Fruit fly (Drosophila melanogaster) whole organism, prepupa: ENCODE results near the gene Usp12-46.

ENCODE experiments used
- CG10631 ChIP-seq: fragments of 200-800 bp; sonication (Bioruptor generic); optimal IDR thresholded peaks from 2 replicates; lab custom pipeline; 2016; ENCODE audit warnings: missing biosample characterization, missing genetic modification characterization
- CG11294 ChIP-seq: fragments of 200-800 bp; sonication (Bioruptor generic); IDR thresholded peaks from 2 replicates; pipeline ENCODE4 v1.3.6; 2022; ENCODE audit warnings: missing biosample characterization, missing genetic modification characterization
- CG11762 ChIP-seq: fragments of 200-800 bp; sonication (Bioruptor generic); optimal IDR thresholded peaks from 3 replicates; lab custom pipeline; 2016; ENCODE audit warnings: missing biosample characterization, missing genetic modification characterization; ENCODE audit not compliant: insufficient read depth
- CG11902 ChIP-seq: fragments of 200-800 bp; sonication (Bioruptor generic); optimal IDR thresholded peaks from 3 replicates; lab custom pipeline; 2016; ENCODE audit warnings: missing biosample characterization, missing genetic modification characterization
- CG15336 ChIP-seq: fragments of 200-800 bp; sonication (Bioruptor generic); IDR thresholded peaks from 2 replicates; pipeline ENCODE4 v1.3.6; 2022; ENCODE audit warnings: missing biosample characterization, missing genetic modification characterization
- CG3032 ChIP-seq: fragments of 200-800 bp; optimal IDR thresholded peaks from 2 replicates; lab custom pipeline; 2019; ENCODE audit warnings: missing biosample characterization, mild to moderate bottlenecking, missing genetic modification characterization, moderate library complexity
- CG31627 ChIP-seq: fragments of 200-800 bp; sonication (Bioruptor generic); optimal IDR thresholded peaks from 3 replicates; lab custom pipeline; 2016; ENCODE audit warnings: missing biosample characterization, missing genetic modification characterization
- CG32006 ChIP-seq: fragments of 200-800 bp; sonication (Bioruptor generic); optimal IDR thresholded peaks from 3 replicates; lab custom pipeline; 2017; ENCODE audit warnings: missing biosample characterization, mild to moderate bottlenecking, missing genetic modification characterization
- CG34406 ChIP-seq: fragments of 200-800 bp; sonication (Bioruptor generic); optimal IDR thresholded peaks from 3 replicates; lab custom pipeline; 2016; ENCODE audit warnings: missing biosample characterization, missing genetic modification characterization
- CG3919 ChIP-seq: fragments of 200-800 bp; sonication (Bioruptor generic); optimal IDR thresholded peaks from 3 replicates; lab custom pipeline; 2016; ENCODE audit warnings: missing biosample characterization, missing genetic modification characterization
- CG4318 ChIP-seq: fragments of 200-800 bp; sonication (Bioruptor generic); optimal IDR thresholded peaks from 3 replicates; lab custom pipeline; 2017; ENCODE audit warnings: missing biosample characterization, mild to moderate bottlenecking, missing genetic modification characterization
- CG6163 ChIP-seq: fragments of 200-800 bp; sonication (Bioruptor generic); IDR thresholded peaks from 3 replicates; pipeline ENCODE4 v1.3.6; 2022; ENCODE audit warnings: missing biosample characterization, missing genetic modification characterization
- CG6792 ChIP-seq: fragments of 200-800 bp; sonication (Bioruptor generic); optimal IDR thresholded peaks from 3 replicates; lab custom pipeline; 2016; ENCODE audit warnings: missing biosample characterization, missing genetic modification characterization
- CG6808 ChIP-seq: fragments of 200-800 bp; sonication (Bioruptor generic); optimal IDR thresholded peaks from 3 replicates; lab custom pipeline; 2017; ENCODE audit warnings: missing biosample characterization, missing genetic modification characterization, mild to moderate bottlenecking, moderate library complexity, missing genetic modification reagents
- CG6854 ChIP-seq: fragments of 200-800 bp; sonication (Bioruptor generic); optimal IDR thresholded peaks from 2 replicates; lab custom pipeline; 2017; ENCODE audit warnings: missing biosample characterization, mild to moderate bottlenecking, missing genetic modification characterization
- CG8319 ChIP-seq: fragments of 200-800 bp; sonication (Bioruptor generic); optimal IDR thresholded peaks from 3 replicates; lab custom pipeline; 2016; ENCODE audit warnings: missing biosample characterization, missing genetic modification characterization
- CG9139 ChIP-seq: fragments of 200-800 bp; sonication (Bioruptor generic); optimal IDR thresholded peaks from 3 replicates; lab custom pipeline; 2017; ENCODE audit warnings: missing biosample characterization, mild to moderate bottlenecking, missing genetic modification characterization
- Eip78C ChIP-seq: fragments of 200-800 bp; sonication (Bioruptor generic); peaks from one replicate; lab custom pipeline; 2016; ENCODE audit warnings: missing biosample characterization, missing genetic modification characterization
- Eip93F ChIP-seq: fragments of 200-800 bp; sonication (Bioruptor generic); optimal IDR thresholded peaks from 2 replicates; lab custom pipeline; 2016; ENCODE audit warnings: missing biosample characterization, mild to moderate bottlenecking, missing genetic modification characterization
- Ets21C ChIP-seq: fragments of 200-800 bp; sonication (Bioruptor generic); optimal IDR thresholded peaks from 3 replicates; lab custom pipeline; 2016; ENCODE audit warnings: missing biosample characterization, missing genetic modification characterization
- Ets96B ChIP-seq: fragments of 200-800 bp; optimal IDR thresholded peaks from 2 replicates; lab custom pipeline; 2019; ENCODE audit warnings: missing biosample characterization, mild to moderate bottlenecking, missing genetic modification characterization, moderate library complexity
- Hr38 ChIP-seq: sonication (Bioruptor generic); optimal IDR thresholded peaks from 2 replicates; lab custom pipeline; 2016; ENCODE audit warnings: missing biosample characterization, missing genetic modification characterization
- Hr39 ChIP-seq: fragments of 200-800 bp; sonication (Bioruptor generic); optimal IDR thresholded peaks from 2 replicates; lab custom pipeline; 2016; ENCODE audit warnings: missing biosample characterization, missing genetic modification characterization
- Hr4 ChIP-seq: fragments of 200-800 bp; sonication (Bioruptor generic); optimal IDR thresholded peaks from 3 replicates; lab custom pipeline; 2016; ENCODE audit warnings: missing biosample characterization, missing genetic modification characterization
- Lpt ChIP-seq: fragments of 200-800 bp; sonication (Bioruptor generic); optimal IDR thresholded peaks from 3 replicates; lab custom pipeline; 2016; ENCODE audit warnings: missing biosample characterization, missing genetic modification characterization
- OdsH ChIP-seq: fragments of 200-800 bp; sonication (Bioruptor generic); optimal IDR thresholded peaks from 3 replicates; lab custom pipeline; 2016; ENCODE audit warnings: missing biosample characterization, missing genetic modification characterization
- Smox ChIP-seq: fragments of 200-800 bp; sonication (Bioruptor generic); optimal IDR thresholded peaks from 3 replicates; lab custom pipeline; 2016; ENCODE audit warnings: missing biosample characterization, missing genetic modification characterization
- Sox102F ChIP-seq: fragments of 200-800 bp; sonication (Bioruptor generic); optimal IDR thresholded peaks from 2 replicates; lab custom pipeline; 2016; ENCODE audit warnings: missing biosample characterization, mild to moderate bottlenecking, missing genetic modification characterization
- dac ChIP-seq: fragments of 200-800 bp; sonication (Bioruptor generic); optimal IDR thresholded peaks from 2 replicates; lab custom pipeline; 2017; ENCODE audit warnings: missing biosample characterization, mild to moderate bottlenecking, missing genetic modification characterization
- dsx ChIP-seq: fragments of 200-800 bp; optimal IDR thresholded peaks from 3 replicates; lab custom pipeline; 2019; ENCODE audit warnings: missing biosample characterization, mild to moderate bottlenecking, missing genetic modification characterization, moderate library complexity; ENCODE audit not compliant: poor library complexity, severe bottlenecking
- eg ChIP-seq: fragments of 200-800 bp; sonication (Bioruptor generic); IDR thresholded peaks from 3 replicates; pipeline ENCODE4 v1.3.6; 2022; ENCODE audit warnings: missing biosample characterization, missing genetic modification characterization
- esn ChIP-seq: fragments of 200-800 bp; sonication (Bioruptor generic); optimal IDR thresholded peaks from 2 replicates; lab custom pipeline; 2016; ENCODE audit warnings: missing biosample characterization, mild to moderate bottlenecking, missing genetic modification characterization, moderate library complexity
- net ChIP-seq: fragments of 200-800 bp; sonication (Bioruptor generic); optimal IDR thresholded peaks from 3 replicates; lab custom pipeline; 2016; ENCODE audit warnings: missing biosample characterization, missing genetic modification characterization
- pdm3 ChIP-seq: fragments of 200-800 bp; sonication (Bioruptor generic); optimal IDR thresholded peaks from 3 replicates; lab custom pipeline; 2016; ENCODE audit warnings: missing biosample characterization, missing genetic modification characterization
- salr ChIP-seq, 2 experiments: fragments of 200-800 bp; sonication (Bioruptor generic); optimal IDR thresholded peaks; 3 replicates each; lab custom pipeline; 2016 to 2018; ENCODE audit warnings: missing biosample characterization in 2 of 2, missing genetic modification characterization in 2 of 2, mild to moderate bottlenecking in 1 of 2
- spab ChIP-seq: fragments of 200-800 bp; sonication (Bioruptor generic); optimal IDR thresholded peaks from 2 replicates; lab custom pipeline; 2017; ENCODE audit warnings: missing biosample characterization, mild to moderate bottlenecking, missing genetic modification characterization, missing genetic modification reagents
- svp ChIP-seq: fragments of 200-800 bp; sonication (Bioruptor generic); peaks from one replicate; lab custom pipeline; 2016; ENCODE audit warnings: missing biosample characterization, missing genetic modification characterization
- topi ChIP-seq: fragments of 200-800 bp; sonication (Bioruptor generic); optimal IDR thresholded peaks from 3 replicates; lab custom pipeline; 2016; ENCODE audit warnings: missing biosample characterization, missing genetic modification characterization
- vri ChIP-seq: fragments of 200-800 bp; sonication (Bioruptor generic); optimal IDR thresholded peaks from 3 replicates; lab custom pipeline; 2016; ENCODE audit warnings: missing biosample characterization, mild to moderate bottlenecking, missing genetic modification characterization

Gene Usp12-46

DNA sequence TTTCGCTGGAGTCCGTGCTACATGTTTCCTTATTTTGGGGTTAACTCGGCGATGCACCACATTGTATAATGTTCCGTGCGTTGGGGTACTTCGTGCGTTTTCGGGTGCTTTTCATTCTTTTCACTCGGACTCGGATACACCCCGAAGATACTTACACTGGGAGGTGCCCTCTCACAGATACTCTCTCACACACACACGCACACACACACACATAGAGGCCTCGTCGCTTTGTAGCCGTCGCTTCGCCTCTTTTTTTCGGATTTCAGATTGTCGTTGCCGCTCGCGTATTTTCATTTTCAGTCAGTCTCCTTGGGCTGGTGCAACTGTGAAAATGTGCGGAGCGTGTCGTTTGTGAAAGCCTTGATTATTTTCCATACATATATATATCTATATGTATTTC is 30.7 kb downstream of the Usp12-46 start (continued):
- TF ChIP-seq Eip93F (GFP tag; lab: Kevin White, UChicago): peak; percentile 87
- TF ChIP-seq salr (GFP tag; optimal IDR thresholded peaks at IDR 0.05; lab: Kevin White, UChicago): no peak
- TF ChIP-seq CG6808: no peak
- TF ChIP-seq topi: peak; percentile 42
- TF ChIP-seq CG34406 (GFP tag; lab: Kevin White, UChicago): peak; percentile 16
- peak; percentile 58 for TF ChIP-seq CG6854
- TF ChIP-seq dsx (GFP tag; lab: Kevin White, UChicago): peak; percentile 71
- TF ChIP-seq CG31627: no peak
- peak; percentile 7 for TF ChIP-seq CG6792 (GFP tag; lab: Kevin White, UChicago)
- TF ChIP-seq dac (GFP tag; lab: Kevin White, UChicago): no peak
- TF ChIP-seq esn: peak; percentile 48
- peak; percentile 33 for TF ChIP-seq Smox (GFP tag; lab: Kevin White, UChicago)
- TF ChIP-seq CG4318: no peak
- no peak for TF ChIP-seq Hr39 (GFP tag; lab: Kevin White, UChicago)

DNA sequence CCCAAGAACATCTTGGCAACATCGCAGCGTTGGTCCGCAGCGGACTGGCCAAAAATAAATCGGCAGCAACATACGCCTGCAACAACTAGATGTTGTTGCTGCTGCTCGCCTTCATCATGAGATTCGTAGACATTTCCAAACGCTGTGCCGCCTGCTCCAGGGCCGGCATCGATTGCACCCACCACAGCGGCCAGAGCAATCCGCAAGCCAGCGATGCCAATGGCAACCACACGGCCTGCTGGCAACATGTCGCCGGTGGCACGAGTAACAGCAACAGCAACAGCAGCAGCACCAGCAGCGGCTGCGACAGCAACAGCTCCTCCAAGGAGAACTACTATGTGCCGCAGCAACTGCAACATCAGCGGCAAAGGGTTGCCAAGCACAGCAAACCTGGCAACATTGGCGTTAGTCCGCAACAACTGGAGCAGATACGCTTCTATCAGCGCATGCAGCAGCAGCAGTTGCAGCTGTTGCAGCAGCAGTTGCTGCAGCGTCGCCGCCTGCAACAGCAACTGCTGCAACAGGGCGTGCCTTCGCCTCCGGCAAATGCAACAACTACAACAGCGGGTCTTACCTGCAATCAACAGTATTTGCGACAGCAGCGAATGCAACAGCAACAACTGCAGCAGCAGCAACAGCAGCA is 34.1 kb downstream of the Usp12-46 start:
- TF ChIP-seq CG6854 (no peak), CG3919 (GFP tag; lab: Kevin White, UChicago) (peak; percentile 79), CG6792 (GFP tag; lab: Kevin White, UChicago) (no peak)

dm6 chr3R:22789106-22789505 is 38.4 kb downstream of the Usp12-46 start:
- TF ChIP-seq Hr4 (GFP tag; lab: Kevin White, UChicago): no peak
- TF ChIP-seq Hr38 (GFP tag; lab: Kevin White, UChicago): no peak
- TF ChIP-seq CG11762: no peak
- TF ChIP-seq net (GFP tag; lab: Kevin White, UChicago): no peak
- TF ChIP-seq CG9139 (GFP tag; lab: Kevin White, UChicago): no peak
- no peak for TF ChIP-seq Ets96B (tag; lab: Kevin White, UChicago)
- TF ChIP-seq Sox102F (GFP tag; lab: Kevin White, UChicago): no peak
- TF ChIP-seq OdsH (GFP tag; lab: Kevin White, UChicago): no peak
- TF ChIP-seq spab: no peak
- TF ChIP-seq Eip78C (GFP tag; lab: Kevin White, UChicago): no peak
- TF ChIP-seq dac (GFP tag; lab: Kevin White, UChicago): no peak
- TF ChIP-seq CG10631: no peak

- TF ChIP-seq esn (no peak), CG8319 (GFP tag; lab: Kevin White, UChicago) (no peak), svp (GFP tag; lab: Kevin White, UChicago) (peak; percentile 27)
Measured at dm6 chr3R:22793953-22794352, 43.3 kb downstream of the Usp12-46 start.

DNA sequence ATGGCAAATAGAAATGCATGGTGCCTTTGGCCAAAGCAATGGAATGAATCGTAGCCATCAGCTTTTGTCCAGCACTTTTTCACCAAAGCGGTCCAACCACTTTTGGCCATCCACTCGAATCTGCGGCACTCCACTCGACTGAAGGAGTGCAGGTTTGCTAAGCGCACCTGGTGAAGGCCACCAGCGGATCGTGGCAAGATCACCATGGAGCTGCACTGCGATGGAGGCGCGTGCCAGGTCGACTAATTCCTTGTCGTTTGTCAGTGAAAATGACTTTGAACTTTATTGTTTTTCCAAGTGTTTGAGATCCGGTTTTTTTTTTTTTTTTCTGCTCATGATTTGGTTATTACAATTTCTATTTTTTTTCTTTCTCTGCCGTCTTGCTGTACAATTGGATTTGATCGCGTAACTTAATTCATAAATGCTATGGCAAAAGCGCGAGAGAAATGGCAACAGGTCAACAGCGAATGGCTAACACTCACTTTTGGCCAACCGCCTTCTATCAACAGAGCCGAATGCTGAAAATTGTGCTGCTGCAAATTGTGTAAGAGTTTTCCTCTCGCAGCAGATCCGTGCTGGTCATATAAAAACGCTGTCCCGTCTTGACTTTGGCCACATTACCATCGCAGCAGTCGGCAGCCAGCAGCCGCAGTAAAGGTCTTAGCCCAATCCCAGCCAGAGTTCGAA is 53.1 kb downstream of the Usp12-46 start, which contains the start of gene CG7031:
Gene CG7031 (plus strand): TSS at position 637 of the 687 bp plus-strand sequence.
- TF ChIP-seq eg (GFP tag; lab: Robert Waterston, UW) (peak; percentile 39; the same call in 1 of the 3 replicates), CG32006 (peak; percentile 15), CG11294 (GFP tag; lab: Robert Waterston, UW) (no peak), Eip78C (GFP tag; lab: Kevin White, UChicago) (peak; percentile 58), CG6163 (GFP tag; lab: Robert Waterston, UW) (0 out of 3 replicates have a peak, but pooled peaks have one; percentile 30), esn (no peak), CG11902 (GFP tag; lab: Kevin White, UChicago) (no peak), Hr4 (GFP tag; lab: Kevin White, UChicago) (peak; percentile 51), Lpt (GFP tag; lab: Kevin White, UChicago) (peak; percentile 7), OdsH (GFP tag; lab: Kevin White, UChicago) (no peak), CG31627 (no peak), CG3032 (tag; lab: Kevin White, UChicago) (no peak), Eip93F (GFP tag; lab: Kevin White, UChicago) (no peak), CG15336 (GFP tag; lab: Robert Waterston, UW) (no peak), vri (GFP tag; lab: Kevin White, UChicago) (no peak), Ets21C (GFP tag; lab: Kevin White, UChicago) (no peak), pdm3 (GFP tag; lab: Kevin White, UChicago) (no peak), CG9139 (GFP tag; lab: Kevin White, UChicago) (no peak)
